Worm (Caenorhabditis elegans): Measurements from ENCODE around the gene pdhk-2.

Gene pdhk-2

ce11 chrIII:8767292-8767829 lies 26.1 kb upstream of the pdhk-2 start, which contains the start of gene mig-22:
TSS of gene mig-22 (minus strand) at chrIII:8767342.
- TF ChIP-seq unc-62 (GFP tag; optimal IDR thresholded peaks at IDR 0.05), result no peak

DNA sequence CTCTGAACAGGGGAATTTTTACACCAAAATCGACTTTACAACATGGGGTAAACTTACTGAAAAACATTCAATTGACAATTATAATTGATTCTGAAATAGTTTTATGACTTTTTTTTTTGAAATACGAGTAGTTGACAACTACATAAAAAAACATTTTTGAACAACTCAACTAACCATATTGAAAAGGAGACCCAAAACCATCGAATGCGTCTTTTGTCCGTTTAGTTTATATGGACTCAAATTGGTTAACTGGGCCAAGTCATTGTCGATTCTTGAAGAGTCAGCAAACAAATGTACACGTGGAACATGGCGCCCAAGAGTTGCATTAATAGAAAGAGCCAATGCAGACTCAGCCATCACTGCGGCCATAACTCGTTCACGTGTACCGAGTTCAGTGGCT lies 25.3 kb upstream of the pdhk-2 start:
- TF ChIP-seq unc-62 (GFP tag; optimal IDR thresholded peaks at IDR 0.05), result no peak

DNA sequence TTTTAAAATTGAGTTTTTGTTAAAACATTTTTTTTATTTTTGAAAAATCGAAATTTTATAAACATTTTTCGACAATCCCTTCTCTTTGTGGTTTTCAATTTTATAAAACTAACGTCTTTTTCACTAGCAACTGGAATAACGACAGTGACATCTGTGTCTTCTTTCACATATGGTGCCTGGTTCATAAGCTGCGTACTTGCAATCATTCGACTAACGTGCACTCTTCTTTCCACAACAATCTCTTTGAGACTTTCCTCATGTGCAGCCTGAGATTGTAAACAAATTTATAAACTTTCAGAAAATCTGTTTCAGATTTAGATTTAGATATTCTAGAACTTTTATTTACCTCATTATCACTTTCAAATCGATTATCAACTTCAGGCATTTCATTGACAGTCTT lies 23.8 kb upstream of the pdhk-2 start:
- TF ChIP-seq unc-62 (GFP tag; optimal IDR thresholded peaks at IDR 0.05), result no peak

ce11 chrIII:8763111-8763510 lies 21.9 kb upstream of the pdhk-2 start:
- TF ChIP-seq unc-62 (GFP tag; optimal IDR thresholded peaks at IDR 0.05), result no peak

DNA sequence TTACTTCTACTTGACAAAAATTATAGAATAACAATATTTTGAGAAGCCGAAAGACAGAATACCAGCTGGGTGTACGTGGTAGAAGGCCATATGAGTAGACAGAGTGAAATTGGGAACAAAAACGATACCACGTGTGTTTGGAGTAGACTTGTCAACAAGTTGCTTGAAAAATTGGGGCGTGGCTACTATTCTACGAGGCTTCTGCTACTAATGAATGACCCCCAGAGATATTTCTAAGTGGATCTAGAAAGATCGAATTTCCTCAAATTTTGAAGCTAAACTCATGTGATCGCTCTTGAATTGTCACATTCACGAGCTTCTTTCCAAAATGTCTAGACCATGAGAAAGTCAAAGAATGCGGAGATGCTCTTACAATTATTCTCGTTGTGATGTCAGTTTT lies 20.8 kb upstream of the pdhk-2 start:
- TF ChIP-seq unc-62 (GFP tag; optimal IDR thresholded peaks at IDR 0.05), result no peak

- no peak for TF ChIP-seq unc-62 (GFP tag; optimal IDR thresholded peaks at IDR 0.05)
These were observed 19.9 kb upstream of the pdhk-2 start, which contains the start of gene aak-1 for ce11 chrIII:8761040-8761654. TSS of gene aak-1 (minus strand) at chrIII:8761090.

- TF ChIP-seq unc-62 (GFP tag; optimal IDR thresholded peaks at IDR 0.05), result no peak
These were observed 13.5 kb upstream of the pdhk-2 start, which contains the start of gene tomm-70 for ce11 chrIII:8754682-8755081. TSS of gene tomm-70 (minus strand) at chrIII:8754750.

- TF ChIP-seq unc-62 (GFP tag; optimal IDR thresholded peaks at IDR 0.05), result no peak
These were observed 9.4 kb upstream of the pdhk-2 start, which contains the start of gene ugtp-1 for ce11 chrIII:8750606-8751005. TSS of gene ugtp-1 (minus strand) at chrIII:8750706.

- no peak for TF ChIP-seq unc-62 (GFP tag; optimal IDR thresholded peaks at IDR 0.05)
These were observed 8.3 kb upstream of the pdhk-2 start, which contains the start of gene sma-2 for ce11 chrIII:8749487-8749886. TSS of gene sma-2 (plus strand) at chrIII:8749680.

ce11 chrIII:8748620-8749019 lies 7.4 kb upstream of the pdhk-2 start:
- TF ChIP-seq unc-62 (GFP tag; optimal IDR thresholded peaks at IDR 0.05), result no peak

- TF ChIP-seq unc-62 (GFP tag; optimal IDR thresholded peaks at IDR 0.05), result no peak
These were observed 4.0 kb upstream of the pdhk-2 start for ce11 chrIII:8745214-8745613.

DNA sequence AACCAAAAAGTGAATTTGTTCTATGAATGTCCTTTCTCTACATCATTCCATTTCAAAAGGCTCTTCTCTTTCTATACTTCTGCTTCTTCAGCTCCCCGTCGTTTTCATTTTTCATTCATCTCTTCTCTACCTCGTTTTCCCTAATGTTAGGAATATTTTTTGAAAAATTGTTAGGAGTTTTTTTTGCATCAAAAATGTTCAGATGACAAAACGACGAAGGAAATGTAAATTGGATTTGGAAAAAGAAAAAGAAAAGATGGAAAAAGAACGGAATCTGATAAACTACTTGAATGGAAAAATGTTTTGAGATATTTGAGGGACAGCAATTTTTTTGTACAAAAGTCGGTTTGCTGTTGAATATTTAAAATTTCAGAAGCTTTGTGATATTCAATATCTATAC lies 3.6 kb upstream of the pdhk-2 start:
- no peak for TF ChIP-seq unc-62 (GFP tag; optimal IDR thresholded peaks at IDR 0.05)

DNA sequence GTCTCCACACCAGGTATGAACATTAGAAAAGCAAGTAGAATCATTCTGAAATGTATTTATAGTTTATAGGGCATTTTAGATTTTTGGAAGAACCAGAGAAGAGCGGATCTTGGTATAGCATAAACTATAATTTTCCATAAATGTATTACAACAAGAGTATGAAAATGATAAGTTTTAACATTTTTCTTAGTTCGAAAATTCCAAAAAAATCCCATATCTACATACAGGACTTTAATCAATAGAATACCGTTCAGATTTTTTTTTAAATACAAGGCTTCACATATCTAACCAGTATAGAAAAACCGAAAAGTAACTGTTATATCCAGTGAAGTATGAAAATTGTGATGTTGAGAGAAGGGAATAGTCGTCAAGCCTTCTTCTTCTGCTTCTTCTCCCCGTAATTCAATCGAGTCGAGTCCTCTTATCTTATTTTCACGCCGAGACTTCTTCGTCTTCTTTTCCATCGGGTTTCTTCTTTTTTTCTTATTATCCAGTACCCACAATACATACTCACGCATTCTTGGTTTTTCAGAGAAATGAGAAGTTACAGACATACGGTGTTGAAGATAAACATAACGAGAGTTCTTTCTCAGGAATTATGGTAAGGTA lies 2.7 kb upstream of the pdhk-2 start, which contains the start of gene ZK370.6:
TSS of gene ZK370.6 (minus strand) at position 51 of the 609 bp plus-strand sequence.
- TF ChIP-seq unc-62 (GFP tag; optimal IDR thresholded peaks at IDR 0.05), result no peak

- TF ChIP-seq unc-62 (GFP tag; optimal IDR thresholded peaks at IDR 0.05), result no peak
These were observed 1.4 kb upstream of the pdhk-2 start for ce11 chrIII:8742584-8742983.

DNA sequence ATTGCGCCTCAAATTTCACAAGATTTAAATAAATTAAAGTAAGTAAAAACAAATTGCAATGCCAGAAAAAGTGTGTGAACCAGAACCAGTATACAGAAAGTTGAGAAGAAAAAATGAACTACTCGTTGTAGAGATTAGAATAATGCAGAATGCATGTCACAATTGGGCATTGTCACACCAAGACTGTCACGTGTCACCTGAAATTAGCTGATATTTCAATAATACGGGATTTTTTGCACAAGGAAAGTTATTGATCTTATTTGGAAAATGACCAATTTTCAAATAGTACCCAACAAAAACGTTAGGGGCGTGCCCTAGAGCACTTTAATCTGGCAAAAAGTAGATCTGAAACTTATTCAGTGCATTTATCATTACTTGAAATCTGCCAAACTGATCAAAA lies 743 bp upstream of the pdhk-2 start:
- TF ChIP-seq unc-62 (GFP tag; optimal IDR thresholded peaks at IDR 0.05), result no peak

- no peak for TF ChIP-seq unc-62 (GFP tag; optimal IDR thresholded peaks at IDR 0.05)
These were observed 1.4 kb downstream of the pdhk-2 start for ce11 chrIII:8739786-8740185.

DNA sequence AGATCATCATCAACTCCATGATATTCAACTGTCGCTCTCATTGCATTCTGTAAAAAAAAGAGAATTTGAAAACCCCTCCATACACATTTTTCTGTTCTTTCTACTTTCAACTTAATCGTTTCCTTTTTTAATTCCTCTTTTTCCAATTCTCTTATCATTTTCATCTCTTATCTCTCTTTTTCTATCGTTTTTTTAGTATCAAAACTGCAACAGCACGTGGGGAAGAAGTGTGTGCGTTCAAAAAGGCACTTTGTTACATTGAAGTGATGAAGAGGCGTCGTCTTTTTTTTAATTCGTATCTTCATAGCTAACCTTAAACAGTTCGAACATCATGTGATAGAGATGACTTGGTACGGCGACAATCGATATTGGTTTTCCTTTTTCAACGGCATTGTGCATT lies 2.1 kb downstream of the pdhk-2 start:
- TF ChIP-seq unc-62 (GFP tag; optimal IDR thresholded peaks at IDR 0.05), result no peak

All from whole organism, dauer.